Worm (Caenorhabditis elegans): Measurements from ENCODE around the gene rtfo-1.

ce11 chrV:9536505-9536904, 45.9 kb downstream of the rtfo-1 start, which contains the start of gene C50F4.4:
- no peak for TF ChIP-seq snpc-4 (tag; optimal IDR thresholded peaks at IDR 0.05)
- no peak for TF ChIP-seq zag-1 (tag; optimal IDR thresholded peaks at IDR 0.05)
- TF ChIP-seq Y55F3AM.14 (GFP tag; optimal IDR thresholded peaks at IDR 0.05), result no peak
- no peak for TF ChIP-seq ceh-16 (tag; optimal IDR thresholded peaks at IDR 0.05)
- TF ChIP-seq mbf-1 (tag; optimal IDR thresholded peaks at IDR 0.05), result no peak
- no peak for TF ChIP-seq lin-39 (tag; optimal IDR thresholded peaks at IDR 0.05)
- no peak for TF ChIP-seq skn-1 (tag; optimal IDR thresholded peaks at IDR 0.05)
